Worm (Caenorhabditis elegans): ENCODE results near the gene srw-15.

- TF ChIP-seq med-1 (GFP tag; optimal IDR thresholded peaks at IDR 0.05; ENCODE audit: insufficient read depth) = no peak
- no peak for TF ChIP-seq flt-1 (GFP tag; IDR thresholded peaks at IDR 0.05)
- TF ChIP-seq tab-1 (GFP tag; IDR thresholded peaks at IDR 0.05) = no peak
- no peak for TF ChIP-seq cog-1 (tag; optimal IDR thresholded peaks at IDR 0.05)
- TF ChIP-seq ztf-23 (GFP tag; IDR thresholded peaks at IDR 0.05) = no peak
Observed at ce11 chrV:15230243-15230642, at the start of gene srw-15.
